Fruit fly (Drosophila melanogaster): Measurements from ENCODE around the gene CG34043.

Gene CG34043

dm6 chr2L:10321036-10321583 lies 40.4 kb upstream of the CG34043 start (continued):
- no peak for TF ChIP-seq Fer2 (tag; optimal IDR thresholded peaks at IDR 0.05)
- TF ChIP-seq CG8290 (GFP tag; optimal IDR thresholded peaks at IDR 0.05), result no peak
- peak; percentile 26 to 36 for TF ChIP-seq CG8290 (tag; optimal IDR thresholded peaks at IDR 0.05)
- TF ChIP-seq twi (tag; optimal IDR thresholded peaks at IDR 0.05), result no peak
- peak; percentile 5 for TF ChIP-seq CG7556 (GFP tag; optimal IDR thresholded peaks at IDR 0.05)
- TF ChIP-seq ERR (GFP tag; optimal IDR thresholded peaks at IDR 0.05), result no peak
- no peak for TF ChIP-seq peb (GFP tag; IDR thresholded peaks at IDR 0.05)
- no peak; the same call in none of the 2 replicates for TF ChIP-seq CG13287 (GFP tag; IDR thresholded peaks at IDR 0.05; ENCODE audit: partially characterized antibody)
- TF ChIP-seq CG11093 (GFP tag; IDR thresholded peaks at IDR 0.05), result no peak
- TF ChIP-seq Hsf (GFP tag; optimal IDR thresholded peaks at IDR 0.05), result no peak
- TF ChIP-seq HLHmδ (GFP tag; optimal IDR thresholded peaks at IDR 0.05), result no peak
- TF ChIP-seq CG3065 (GFP tag; optimal IDR thresholded peaks at IDR 0.05), result no peak
- no peak for TF ChIP-seq Max (GFP tag; optimal IDR thresholded peaks at IDR 0.05)
- no peak for TF ChIP-seq Doc2 (GFP tag; IDR thresholded peaks at IDR 0.05)
- peak; percentile 56; the same call in 1 of the 2 replicates for TF ChIP-seq Rfx (GFP tag; IDR thresholded peaks at IDR 0.05)
- TF ChIP-seq unc-4 (GFP tag; IDR thresholded peaks at IDR 0.05; ENCODE audit: partially characterized antibody), result peak; percentile 76
- TF ChIP-seq CG7987 (GFP tag; optimal IDR thresholded peaks at IDR 0.05), result peak; percentile 21
- no peak for TF ChIP-seq gem (tag; optimal IDR thresholded peaks at IDR 0.05)
- TF ChIP-seq ci (GFP tag; IDR thresholded peaks at IDR 0.05), result no peak
- no peak for TF ChIP-seq fd3F (GFP tag; optimal IDR thresholded peaks at IDR 0.05)
- no peak for TF ChIP-seq bab2 (GFP tag; optimal IDR thresholded peaks at IDR 0.05)
- TF ChIP-seq pum (GFP tag; optimal IDR thresholded peaks at IDR 0.05), result peak; percentile 2
- no peak for TF ChIP-seq ham (GFP tag; IDR thresholded peaks at IDR 0.05)
- no peak for TF ChIP-seq zen (tag; optimal IDR thresholded peaks at IDR 0.05)
- no peak for TF ChIP-seq CG2129 (GFP tag; IDR thresholded peaks at IDR 0.05; ENCODE audit: partially characterized antibody)
- TF ChIP-seq aop (GFP tag; IDR thresholded peaks at IDR 0.05), result no peak
- TF ChIP-seq CG9727 (GFP tag; optimal IDR thresholded peaks at IDR 0.05), result peak; percentile 17
- TF ChIP-seq ATbp (GFP tag; optimal IDR thresholded peaks at IDR 0.05), result no peak
- TF ChIP-seq bigmax (GFP tag; optimal IDR thresholded peaks at IDR 0.05), result no peak
- TF ChIP-seq disco-r (GFP tag; optimal IDR thresholded peaks at IDR 0.05), result peak; percentile 31
- TF ChIP-seq BEAF-32 (GFP tag; optimal IDR thresholded peaks at IDR 0.05), result peak; percentile 78
- TF ChIP-seq Trl (optimal IDR thresholded peaks at IDR 0.05), result no peak
- no peak for TF ChIP-seq Trl (GFP tag; optimal IDR thresholded peaks at IDR 0.05)
- no peak for TF ChIP-seq repo (GFP tag; optimal IDR thresholded peaks at IDR 0.05)
- TF ChIP-seq CG3838 (GFP tag; optimal IDR thresholded peaks at IDR 0.05), result no peak
- TF ChIP-seq CG13624 (GFP tag; optimal IDR thresholded peaks at IDR 0.05), result peak; percentile 21
- TF ChIP-seq CG2199 (GFP tag; IDR thresholded peaks at IDR 0.05), result no peak
- no peak for TF ChIP-seq gro (GFP tag; optimal IDR thresholded peaks at IDR 0.05)
- no peak for TF ChIP-seq cwo (GFP tag; optimal IDR thresholded peaks at IDR 0.05)
- TF ChIP-seq Spps (tag; optimal IDR thresholded peaks at IDR 0.05), result no peak
- TF ChIP-seq nom (GFP tag; optimal IDR thresholded peaks at IDR 0.05), result no peak
- no peak for TF ChIP-seq CG30431 (GFP tag; optimal IDR thresholded peaks at IDR 0.05)
- no peak for TF ChIP-seq CG4854 (GFP tag; optimal IDR thresholded peaks at IDR 0.05)
- TF ChIP-seq CG9817 (tag; optimal IDR thresholded peaks at IDR 0.05), result no peak
- no peak for TF ChIP-seq CG15601 (tag; optimal IDR thresholded peaks at IDR 0.05)
- TF ChIP-seq crc (GFP tag; optimal IDR thresholded peaks at IDR 0.05), result no peak
- no peak for TF ChIP-seq vfl (GFP tag; optimal IDR thresholded peaks at IDR 0.05)
- TF ChIP-seq CG6272 (GFP tag; IDR thresholded peaks at IDR 0.05), result no peak
- TF ChIP-seq grn (GFP tag; optimal IDR thresholded peaks at IDR 0.05), result peak; percentile 40
- no peak for TF ChIP-seq CG33557 (GFP tag; optimal IDR thresholded peaks at IDR 0.05)
- TF ChIP-seq pita (GFP tag; optimal IDR thresholded peaks at IDR 0.05), result no peak
- no peak; the same call in 1 of the 2 replicates for TF ChIP-seq CG9932 (GFP tag; IDR thresholded peaks at IDR 0.05)
